Worm (Caenorhabditis elegans) whole organism, late embryonic: ENCODE data around the gene F54F2.6.

ENCODE experiments used
- C38D4.7 ChIP-seq: fragments of 200-800 bp; sonication (Bioruptor generic); optimal IDR thresholded peaks from 2 replicates; lab custom pipeline; 2018; ENCODE audit warnings: mild to moderate bottlenecking, missing genetic modification characterization, moderate library complexity, missing compliant biosample characterization
- ahr-1 ChIP-seq: sonication (generic microtip); optimal IDR thresholded peaks from 2 replicates; lab custom pipeline; 2016; ENCODE audit warnings: missing genetic modification characterization, missing compliant biosample characterization
- ceh-18 ChIP-seq: sonication (generic microtip); optimal IDR thresholded peaks from 2 replicates; lab custom pipeline; 2016; ENCODE audit warnings: missing genetic modification characterization, missing compliant biosample characterization
- ceh-19 ChIP-seq: fragments of 200-800 bp; sonication (Bioruptor generic); optimal IDR thresholded peaks from 2 replicates; lab custom pipeline; 2018; ENCODE audit warnings: mild to moderate bottlenecking, missing genetic modification characterization, missing compliant biosample characterization
- ceh-2 ChIP-seq: sonication (generic microtip); optimal IDR thresholded peaks from 2 replicates; lab custom pipeline; 2016; ENCODE audit warnings: missing genotype, missing genetic modification characterization, missing compliant biosample characterization
- ceh-24 ChIP-seq: sonication (generic microtip); optimal IDR thresholded peaks from 2 replicates; lab custom pipeline; 2016; ENCODE audit warnings: mild to moderate bottlenecking, missing genetic modification characterization, missing compliant biosample characterization
- ceh-31 ChIP-seq: sonication (generic microtip); optimal IDR thresholded peaks from 2 replicates; lab custom pipeline; 2016; ENCODE audit warnings: missing genetic modification characterization, missing compliant biosample characterization
- ceh-45 ChIP-seq: fragments of 200-800 bp; sonication (Bioruptor generic); IDR thresholded peaks from 2 replicates; pipeline ENCODE4 v1.3.6; 2022; ENCODE audit warnings: missing genetic modification reagents, missing genetic modification characterization, missing compliant biosample characterization
- ceh-48 ChIP-seq: sonication (generic microtip); optimal IDR thresholded peaks from 2 replicates; lab custom pipeline; 2016; ENCODE audit warnings: missing genetic modification characterization, inconsistent platforms, missing compliant biosample characterization
- ceh-6 ChIP-seq: fragments of 200-800 bp; sonication (Bioruptor generic); optimal IDR thresholded peaks from 2 replicates; lab custom pipeline; 2018; ENCODE audit warnings: mild to moderate bottlenecking, missing genetic modification characterization, missing compliant biosample characterization
- ceh-9 ChIP-seq: sonication (generic microtip); optimal IDR thresholded peaks from 2 replicates; lab custom pipeline; 2016; ENCODE audit warnings: mild to moderate bottlenecking, missing genetic modification characterization, inconsistent platforms, missing compliant biosample characterization
- che-1 ChIP-seq: sonication (generic microtip); optimal IDR thresholded peaks from 2 replicates; lab custom pipeline; 2016; ENCODE audit warnings: mild to moderate bottlenecking, missing genetic modification characterization, missing compliant biosample characterization
- dmd-4 ChIP-seq: sonication (generic microtip); optimal IDR thresholded peaks from 2 replicates; lab custom pipeline; 2016; ENCODE audit warnings: borderline replicate concordance, missing genetic modification characterization, missing compliant biosample characterization
- dve-1 ChIP-seq: sonication (generic microtip); optimal IDR thresholded peaks from 2 replicates; lab custom pipeline; 2017; ENCODE audit warnings: antibody characterized with exemption, mild to moderate bottlenecking, missing genetic modification characterization, missing compliant biosample characterization
- elt-2 ChIP-seq: sonication (generic microtip); optimal IDR thresholded peaks from 2 replicates; lab custom pipeline; 2016; ENCODE audit warnings: missing genetic modification reagents, missing genetic modification characterization, missing compliant biosample characterization
- elt-4 ChIP-seq: sonication (generic microtip); optimal IDR thresholded peaks from 2 replicates; lab custom pipeline; 2016; ENCODE audit warnings: missing genetic modification characterization, missing compliant biosample characterization
- ets-4 ChIP-seq: sonication (generic microtip); optimal IDR thresholded peaks from 2 replicates; lab custom pipeline; 2016; ENCODE audit warnings: missing genetic modification characterization, missing compliant biosample characterization
- eyg-1 ChIP-seq: sonication (generic microtip); optimal IDR thresholded peaks from 2 replicates; lab custom pipeline; 2016; ENCODE audit warnings: missing genotype, missing genetic modification characterization, missing compliant biosample characterization
- fkh-10 ChIP-seq: fragments of 150-350 bp; optimal IDR thresholded peaks from 2 replicates; lab custom pipeline; 2014; ENCODE audit warnings: missing biosample characterization, missing genetic modification reagents, missing genetic modification characterization
- fkh-6 ChIP-seq: sonication (generic microtip); optimal IDR thresholded peaks from 2 replicates; lab custom pipeline; 2016; ENCODE audit warnings: missing genetic modification characterization, missing compliant biosample characterization
- hlh-13 ChIP-seq: fragments of 200-800 bp; sonication (Bioruptor generic); optimal IDR thresholded peaks from 2 replicates; lab custom pipeline; 2018; ENCODE audit warnings: mild to moderate bottlenecking, missing genetic modification characterization, missing compliant biosample characterization
- hlh-15 ChIP-seq: sonication (generic microtip); optimal IDR thresholded peaks from 2 replicates; lab custom pipeline; 2016; ENCODE audit warnings: missing genetic modification characterization, missing compliant biosample characterization
- hlh-30 ChIP-seq: sonication (generic microtip); optimal IDR thresholded peaks from 2 replicates; lab custom pipeline; 2017; ENCODE audit warnings: antibody characterized with exemption, missing genetic modification characterization, missing compliant biosample characterization; ENCODE audit not compliant: insufficient read depth
- hlh-6 ChIP-seq: sonication (generic microtip); optimal IDR thresholded peaks from 2 replicates; lab custom pipeline; 2016; ENCODE audit warnings: missing genotype, missing genetic modification characterization, missing compliant biosample characterization
- hlh-8 ChIP-seq: sonication (generic microtip); optimal IDR thresholded peaks from 2 replicates; lab custom pipeline; 2016; ENCODE audit warnings: missing genotype, missing genetic modification characterization, missing compliant biosample characterization
- lim-6 ChIP-seq: sonication (generic microtip); optimal IDR thresholded peaks from 2 replicates; lab custom pipeline; 2016; ENCODE audit warnings: missing genetic modification characterization, missing compliant biosample characterization
- lin-11 ChIP-seq: fragments of 200-800 bp; sonication (Bioruptor generic); optimal IDR thresholded peaks from 2 replicates; lab custom pipeline; 2018; ENCODE audit warnings: mild to moderate bottlenecking, missing genetic modification characterization, missing compliant biosample characterization
- madf-2 ChIP-seq: sonication (generic microtip); optimal IDR thresholded peaks from 2 replicates; lab custom pipeline; 2017; ENCODE audit warnings: missing genetic modification characterization, missing compliant biosample characterization
- nhr-11 ChIP-seq: fragments of 150-350 bp; optimal IDR thresholded peaks from 2 replicates; lab custom pipeline; 2014; ENCODE audit warnings: missing biosample characterization, missing genetic modification characterization
- nhr-232 ChIP-seq: sonication (generic microtip); optimal IDR thresholded peaks from 2 replicates; lab custom pipeline; 2016; ENCODE audit warnings: missing genetic modification characterization, missing compliant biosample characterization
- npax-4 ChIP-seq: sonication (generic microtip); optimal IDR thresholded peaks from 2 replicates; lab custom pipeline; 2016; ENCODE audit warnings: missing genetic modification characterization, missing compliant biosample characterization
- odd-2 ChIP-seq: sonication (generic microtip); optimal IDR thresholded peaks from 2 replicates; lab custom pipeline; 2017; ENCODE audit warnings: antibody characterized with exemption, mild to moderate bottlenecking, missing genetic modification characterization, missing compliant biosample characterization
- pag-3 ChIP-seq: sonication (generic microtip); optimal IDR thresholded peaks from 2 replicates; lab custom pipeline; 2016; ENCODE audit warnings: missing compliant biosample characterization, missing genetic modification characterization, borderline replicate concordance
- pax-1 ChIP-seq: fragments of 150-350 bp; optimal IDR thresholded peaks from 2 replicates; lab custom pipeline; 2014; ENCODE audit warnings: missing biosample characterization, missing genetic modification characterization
- pha-2 ChIP-seq: sonication (generic microtip); optimal IDR thresholded peaks from 2 replicates; lab custom pipeline; 2017; ENCODE audit warnings: mild to moderate bottlenecking, missing genetic modification characterization, missing compliant biosample characterization
- pha-4 ChIP-seq: fragments of 150-350 bp; optimal IDR thresholded peaks from 2 replicates; lab custom pipeline; 2018; ENCODE audit warnings: missing biosample characterization, missing genetic modification reagents, missing genetic modification characterization
- pqm-1 ChIP-seq: sonication (generic microtip); optimal IDR thresholded peaks from 2 replicates; lab custom pipeline; 2016; ENCODE audit warnings: missing genetic modification characterization, missing compliant biosample characterization
- pros-1 ChIP-seq: fragments of 150-350 bp; optimal IDR thresholded peaks from 2 replicates; lab custom pipeline; 2014; ENCODE audit warnings: missing biosample characterization, missing genetic modification reagents, missing genetic modification characterization
- ref-2 ChIP-seq: sonication (generic microtip); optimal IDR thresholded peaks from 2 replicates; lab custom pipeline; 2016; ENCODE audit warnings: missing genetic modification characterization, missing compliant biosample characterization
- rnt-1 ChIP-seq: sonication (generic microtip); optimal IDR thresholded peaks from 2 replicates; lab custom pipeline; 2016; ENCODE audit warnings: missing genetic modification characterization, missing compliant biosample characterization
- sdc-2 ChIP-seq: sonication (generic microtip); optimal IDR thresholded peaks from 2 replicates; lab custom pipeline; 2016; ENCODE audit warnings: missing genotype, missing genetic modification characterization, missing compliant biosample characterization
- sox-4 ChIP-seq: sonication (generic microtip); optimal IDR thresholded peaks from 2 replicates; lab custom pipeline; 2017; ENCODE audit warnings: mild to moderate bottlenecking, missing genetic modification characterization, inconsistent platforms, missing compliant biosample characterization
- syd-9 ChIP-seq: sonication (generic microtip); optimal IDR thresholded peaks from 2 replicates; lab custom pipeline; 2016; ENCODE audit warnings: mild to moderate bottlenecking, missing genetic modification characterization, moderate library complexity, missing compliant biosample characterization
- tbx-7 ChIP-seq: sonication (generic microtip); optimal IDR thresholded peaks from 2 replicates; lab custom pipeline; 2016; ENCODE audit warnings: missing genotype, missing genetic modification characterization, missing compliant biosample characterization
- ttx-3 ChIP-seq: sonication (generic microtip); optimal IDR thresholded peaks from 2 replicates; lab custom pipeline; 2016; ENCODE audit warnings: missing genetic modification reagents, missing genetic modification characterization, missing compliant biosample characterization
- unc-3 ChIP-seq, 2 experiments: fragments of 200-800 bp in 1 of 2; sonication (Bioruptor generic) in 1 of 2; sonication (generic microtip) in 1 of 2; conservative IDR thresholded peaks in 1 of 2; optimal IDR thresholded peaks in 1 of 2; 2 replicates each; pipeline versions ENCODE4 v1.3.6 to Lab custom; 2016 to 2022; ENCODE audit warnings: missing compliant biosample characterization in 2 of 2, missing genetic modification characterization in 2 of 2, missing genetic modification reagents in 1 of 2
- unc-42 ChIP-seq: sonication (generic microtip); optimal IDR thresholded peaks from 2 replicates; lab custom pipeline; 2016; ENCODE audit warnings: missing genotype, missing genetic modification characterization, missing compliant biosample characterization
- unc-55 ChIP-seq: sonication (generic microtip); optimal IDR thresholded peaks from 2 replicates; lab custom pipeline; 2017; ENCODE audit warnings: missing biosample characterization, missing genetic modification reagents, missing genetic modification characterization
- unc-86 ChIP-seq: sonication (generic microtip); optimal IDR thresholded peaks from 2 replicates; lab custom pipeline; 2016; ENCODE audit warnings: missing genetic modification characterization, missing compliant biosample characterization
- ztf-16 ChIP-seq: sonication (generic microtip); optimal IDR thresholded peaks from 2 replicates; lab custom pipeline; 2017; ENCODE audit warnings: missing genetic modification characterization, missing compliant biosample characterization

F54F2.6 gene

DNA sequence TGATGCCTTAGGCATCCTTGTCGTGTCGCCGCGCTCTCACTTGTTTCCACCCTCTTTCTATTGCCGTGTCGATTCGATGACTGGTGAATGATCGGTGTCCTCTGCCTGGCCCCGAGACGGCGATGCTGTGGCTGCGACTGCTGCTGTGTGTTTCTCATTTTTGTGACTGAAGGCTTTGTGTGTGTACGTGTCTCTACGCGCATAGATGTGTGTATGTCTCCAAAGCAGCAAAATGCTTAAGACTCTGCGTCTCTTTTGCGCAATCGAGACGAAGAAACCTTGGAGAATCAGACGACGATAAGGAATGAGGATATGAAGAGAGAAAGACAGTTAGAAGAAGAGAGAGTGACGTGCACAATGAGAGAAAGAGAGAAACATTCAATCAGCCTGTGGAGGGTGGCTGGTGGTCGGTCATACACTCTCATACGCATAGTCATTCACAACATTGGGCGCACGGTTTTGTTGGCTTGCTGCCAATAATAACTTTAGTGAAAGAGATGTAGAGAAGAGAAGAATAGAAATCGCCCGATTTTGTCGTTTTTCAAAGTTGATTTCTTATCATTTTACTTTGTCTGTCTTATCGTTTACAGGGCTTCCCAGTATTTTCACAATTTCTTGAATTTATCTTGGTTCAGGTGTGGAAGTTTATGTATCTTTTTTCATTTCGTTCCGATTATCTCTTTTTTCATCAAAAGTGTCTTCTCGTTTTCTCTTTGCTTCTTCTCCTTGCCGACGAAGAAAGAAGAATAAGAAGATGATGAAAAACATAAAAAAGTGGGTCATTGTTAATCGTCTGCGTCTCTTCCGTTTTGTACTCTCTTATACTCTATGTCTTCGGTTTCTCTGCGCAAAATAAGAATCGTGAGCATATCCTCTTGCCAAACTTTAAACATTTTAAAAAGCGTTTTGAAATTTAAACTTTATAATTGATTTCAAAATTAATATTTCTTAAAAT lies 1.6 kb upstream of the F54F2.6 start (continued):
- TF ChIP-seq unc-3 (GFP tag; conservative IDR thresholded peaks at IDR 0.05; lab: Robert Waterston, UW), result no peak
- TF ChIP-seq unc-3 (tag; optimal IDR thresholded peaks at IDR 0.05; lab: Kevin White, UChicago), result no peak
- no peak for TF ChIP-seq npax-4 (tag; lab: Kevin White, UChicago)
- peak; percentile 95 for TF ChIP-seq pax-1 (tag; lab: Kevin White, UChicago)
- no peak for TF ChIP-seq ceh-6
- TF ChIP-seq unc-55, result peak; percentile 99
- TF ChIP-seq pha-2 (tag; lab: Kevin White, UChicago), result peak; percentile 63
- peak; percentile 56 for TF ChIP-seq elt-2 (tag; lab: Kevin White, UChicago)
- peak; percentile 29 for TF ChIP-seq unc-86 (tag; lab: Kevin White, UChicago)
- TF ChIP-seq C38D4.7 (GFP tag; lab: Kevin White, UChicago), result no peak
- TF ChIP-seq ets-4 (tag; lab: Kevin White, UChicago), result peak; percentile 85
- peak; percentile 64 for TF ChIP-seq dmd-4 (tag; lab: Kevin White, UChicago)
- TF ChIP-seq ztf-16 (tag; lab: Kevin White, UChicago), result peak; percentile 8
- TF ChIP-seq hlh-13 (GFP tag; lab: Kevin White, UChicago), result no peak
- peak; percentile 93 for TF ChIP-seq hlh-30 (tag; lab: Kevin White, UChicago)
- TF ChIP-seq pha-4 (tag; lab: Kevin White, UChicago), result no peak
- no peak for TF ChIP-seq ceh-19 (GFP tag; lab: Kevin White, UChicago)
- peak; percentile 16 for TF ChIP-seq tbx-7
- peak; percentile 100 for TF ChIP-seq pros-1 (tag; lab: Kevin White, UChicago)
- peak; percentile 93 for TF ChIP-seq ref-2 (tag; lab: Kevin White, UChicago)
- no peak for TF ChIP-seq ceh-45 (GFP tag; lab: Robert Waterston, UW)
- no peak for TF ChIP-seq ceh-24 (tag; lab: Kevin White, UChicago)
- no peak for TF ChIP-seq ttx-3 (tag; lab: Kevin White, UChicago)
- no peak for TF ChIP-seq pag-3 (tag; lab: Kevin White, UChicago)
- no peak for TF ChIP-seq madf-2 (tag; lab: Kevin White, UChicago)
- peak; percentile 89 for TF ChIP-seq syd-9 (tag; lab: Kevin White, UChicago)
- no peak for TF ChIP-seq nhr-11 (tag; lab: Kevin White, UChicago)
- TF ChIP-seq ceh-9, result no peak
- peak; percentile 20 for TF ChIP-seq fkh-10 (GFP tag; lab: Kevin White, UChicago)
- TF ChIP-seq ahr-1 (tag; lab: Kevin White, UChicago), result no peak
- no peak for TF ChIP-seq lin-11 (tag; lab: Kevin White, UChicago)
- peak; percentile 67 for TF ChIP-seq sdc-2 (tag; lab: Kevin White, UChicago)
- peak; percentile 98 for TF ChIP-seq dve-1 (tag; lab: Kevin White, UChicago)
- peak; percentile 71 for TF ChIP-seq pqm-1 (tag; lab: Kevin White, UChicago)
- TF ChIP-seq fkh-6 (tag; lab: Kevin White, UChicago), result no peak
- peak; percentile 97 for TF ChIP-seq ceh-31 (tag; lab: Kevin White, UChicago)
- TF ChIP-seq hlh-6, result peak; percentile 64
- TF ChIP-seq ceh-18, result peak; percentile 99
- no peak for TF ChIP-seq odd-2 (tag; lab: Kevin White, UChicago)
- peak; percentile 32 for TF ChIP-seq eyg-1 (tag; lab: Kevin White, UChicago)
- TF ChIP-seq nhr-232 (tag; lab: Kevin White, UChicago), result no peak
- peak; percentile 78 for TF ChIP-seq hlh-8 (tag; lab: Kevin White, UChicago)
- peak; percentile 45 for TF ChIP-seq che-1 (tag; lab: Kevin White, UChicago)
- TF ChIP-seq ceh-48 (tag; lab: Kevin White, UChicago), result no peak
- peak; percentile 95 for TF ChIP-seq rnt-1 (tag; lab: Kevin White, UChicago)
- no peak for TF ChIP-seq hlh-15 (tag; lab: Kevin White, UChicago)
- peak; percentile 68 for TF ChIP-seq lim-6
- TF ChIP-seq unc-42 (tag; lab: Kevin White, UChicago), result peak; percentile 84
- TF ChIP-seq sox-4 (tag; lab: Kevin White, UChicago), result no peak
- peak; percentile 66 for TF ChIP-seq ceh-2 (tag; lab: Kevin White, UChicago)
- TF ChIP-seq elt-4 (tag; lab: Kevin White, UChicago), result no peak
